Worm (Caenorhabditis elegans) whole organism, late embryonic: ENCODE results near the gene rpl-39.

ENCODE experiments used
- ahr-1 ChIP-seq: sonication (generic microtip); optimal IDR thresholded peaks from 2 replicates; lab custom pipeline; 2016; ENCODE audit warnings: missing genetic modification characterization, missing compliant biosample characterization
- ama-1 ChIP-seq: fragments of 150-350 bp; optimal IDR thresholded peaks from 2 replicates; lab custom pipeline; 2014
- ceh-2 ChIP-seq: sonication (generic microtip); optimal IDR thresholded peaks from 2 replicates; lab custom pipeline; 2016; ENCODE audit warnings: missing genotype, missing genetic modification characterization, missing compliant biosample characterization
- elt-2 ChIP-seq: sonication (generic microtip); optimal IDR thresholded peaks from 2 replicates; lab custom pipeline; 2016; ENCODE audit warnings: missing genetic modification reagents, missing genetic modification characterization, missing compliant biosample characterization
- ets-4 ChIP-seq: sonication (generic microtip); optimal IDR thresholded peaks from 2 replicates; lab custom pipeline; 2016; ENCODE audit warnings: missing genetic modification characterization, missing compliant biosample characterization
- fkh-10 ChIP-seq: fragments of 150-350 bp; optimal IDR thresholded peaks from 2 replicates; lab custom pipeline; 2014; ENCODE audit warnings: missing biosample characterization, missing genetic modification reagents, missing genetic modification characterization
- lim-6 ChIP-seq: sonication (generic microtip); optimal IDR thresholded peaks from 2 replicates; lab custom pipeline; 2016; ENCODE audit warnings: missing genetic modification characterization, missing compliant biosample characterization
- nfya-1 ChIP-seq: sonication (generic microtip); optimal IDR thresholded peaks from 2 replicates; lab custom pipeline; 2017; ENCODE audit warnings: missing genetic modification characterization, mild to moderate bottlenecking, missing compliant biosample characterization, antibody characterized with exemption, moderate library complexity
- nhr-11 ChIP-seq: fragments of 150-350 bp; optimal IDR thresholded peaks from 2 replicates; lab custom pipeline; 2014; ENCODE audit warnings: missing biosample characterization, missing genetic modification characterization
- npax-4 ChIP-seq: sonication (generic microtip); optimal IDR thresholded peaks from 2 replicates; lab custom pipeline; 2016; ENCODE audit warnings: missing genetic modification characterization, missing compliant biosample characterization
- tbx-2 ChIP-seq: sonication (generic microtip); optimal IDR thresholded peaks from 2 replicates; lab custom pipeline; 2016; ENCODE audit warnings: missing genetic modification characterization, missing compliant biosample characterization

DNA sequence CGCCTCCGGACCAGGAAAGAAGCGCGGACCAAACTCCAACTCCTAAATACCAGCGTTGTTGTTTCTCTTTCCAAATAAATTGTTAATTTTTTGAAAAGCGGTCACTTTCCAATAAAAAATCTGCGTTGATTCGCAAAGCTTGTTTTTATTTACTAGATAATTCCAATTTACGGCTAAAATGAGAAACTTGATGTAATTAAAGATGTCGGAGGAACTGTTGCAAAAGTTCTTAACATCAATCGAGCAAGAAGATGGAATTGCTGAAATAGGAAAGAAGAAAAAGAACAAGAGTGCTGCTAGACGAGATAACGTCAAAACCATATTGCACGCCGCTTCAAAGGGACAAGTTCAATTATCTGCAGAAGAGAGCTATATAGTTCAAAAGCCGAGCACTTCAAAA is 1.2 kb upstream of the rpl-39 start, which contains the start of gene C26F1.3:
- no peak for TF ChIP-seq nhr-11
- no peak for TF ChIP-seq lim-6 (tag; lab: Kevin White, UChicago)
- TF ChIP-seq elt-2 (tag; lab: Kevin White, UChicago), result no peak
- TF ChIP-seq tbx-2 (tag; lab: Kevin White, UChicago), result no peak
- no peak for TF ChIP-seq nfya-1
- no peak for TF ChIP-seq fkh-10 (GFP tag; lab: Kevin White, UChicago)
- TF ChIP-seq ets-4 (tag; lab: Kevin White, UChicago), result no peak
- TF ChIP-seq ahr-1 (tag; lab: Kevin White, UChicago), result no peak
- TF ChIP-seq npax-4 (tag; lab: Kevin White, UChicago), result no peak
- TF ChIP-seq ama-1 (lab: Kevin White, UChicago), result no peak
- no peak for TF ChIP-seq ceh-2
